Fruit fly (Drosophila melanogaster): ENCODE results near the gene trx.

dm6 chr3R:14294397-14295018 lies 7.8 kb upstream of the trx start:
- no peak for TF ChIP-seq Snoo (tag; optimal IDR thresholded peaks at IDR 0.05)
- no peak for TF ChIP-seq Pif1A (GFP tag; optimal IDR thresholded peaks at IDR 0.05)
- TF ChIP-seq CG34367 (tag; optimal IDR thresholded peaks at IDR 0.05), result no peak
- TF ChIP-seq CG17806 (tag; optimal IDR thresholded peaks at IDR 0.05), result no peak
